Fruit fly (Drosophila melanogaster) whole organism, wandering third instar larva: ENCODE measurements around the gene CG42820.

Source experiments
- Abd-B ChIP-seq: fragments of >200 bp; optimal IDR thresholded peaks from 2 replicates; lab custom pipeline; 2017; ENCODE audit warnings: missing biosample characterization, missing genetic modification characterization
- CG32264 ChIP-seq: fragments of 200-800 bp; sonication (Bioruptor generic); optimal IDR thresholded peaks from 2 replicates; lab custom pipeline; 2016; ENCODE audit warnings: missing biosample characterization, missing genetic modification characterization
- CG9705 ChIP-seq: fragments of 200-800 bp; sonication (Bioruptor generic); optimal IDR thresholded peaks from 2 replicates; lab custom pipeline; 2018; ENCODE audit warnings: missing biosample characterization, mild to moderate bottlenecking, missing genetic modification characterization
- CrebA ChIP-seq: fragments of 200-800 bp; sonication (Bioruptor generic); optimal IDR thresholded peaks from 2 replicates; lab custom pipeline; 2016; ENCODE audit warnings: missing biosample characterization, mild to moderate bottlenecking, missing genetic modification characterization, borderline replicate concordance
- Dfd ChIP-seq: fragments of >200 bp; optimal IDR thresholded peaks from 2 replicates; lab custom pipeline; 2017; ENCODE audit warnings: missing biosample characterization, missing genetic modification characterization
- Dif ChIP-seq: fragments of 200-275, 200-300 bp; sonication (Bioruptor generic); optimal IDR thresholded peaks from 2 replicates; lab custom pipeline; 2018; ENCODE audit warnings: missing biosample characterization, missing genetic modification characterization; ENCODE audit not compliant: partially characterized antibody
- GATAd ChIP-seq: sonication (Bioruptor generic); optimal IDR thresholded peaks from 2 replicates; lab custom pipeline; 2016; ENCODE audit warnings: missing biosample characterization, missing genetic modification characterization
- HLH106 ChIP-seq: fragments of 200-800 bp; optimal IDR thresholded peaks from 3 replicates; lab custom pipeline; 2019; ENCODE audit warnings: missing biosample characterization, mild to moderate bottlenecking, missing genetic modification characterization, moderate library complexity
- Hnf4 ChIP-seq: fragments of 200-800 bp; sonication (Bioruptor generic); optimal IDR thresholded peaks from 2 replicates; lab custom pipeline; 2016; ENCODE audit warnings: missing biosample characterization, mild to moderate bottlenecking, missing genetic modification characterization
- Hr78 ChIP-seq: fragments of >200 bp; optimal IDR thresholded peaks from 2 replicates; lab custom pipeline; 2017; ENCODE audit warnings: missing biosample characterization, missing genetic modification characterization
- Hr83 ChIP-seq: fragments of 200-300 bp; sonication (Bioruptor generic); optimal IDR thresholded peaks from 2 replicates; lab custom pipeline; 2016; ENCODE audit warnings: missing biosample characterization, mild to moderate bottlenecking, missing genetic modification characterization, moderate library complexity; ENCODE audit not compliant: poor library complexity, severe bottlenecking
- Jra ChIP-seq: sonication (Bioruptor generic); optimal IDR thresholded peaks from 2 replicates; lab custom pipeline; 2016; ENCODE audit warnings: missing biosample characterization, missing genetic modification characterization
- Mio ChIP-seq: sonication (Bioruptor generic); optimal IDR thresholded peaks from 2 replicates; lab custom pipeline; 2016; ENCODE audit warnings: missing biosample characterization, missing genetic modification characterization
- Myc ChIP-seq: fragments of >200 bp; optimal IDR thresholded peaks from 2 replicates; lab custom pipeline; 2017
- N ChIP-seq: fragments of >200 bp; optimal IDR thresholded peaks from 2 replicates; lab custom pipeline; 2018; ENCODE audit warnings: missing biosample characterization, missing external identifiers, missing genetic modification characterization
- OdsH ChIP-seq: fragments of 200-800 bp; sonication (Bioruptor generic); optimal IDR thresholded peaks from 2 replicates; lab custom pipeline; 2016; ENCODE audit warnings: missing biosample characterization, mild to moderate bottlenecking, missing genetic modification characterization
- Rel ChIP-seq, 2 experiments: fragments of 200-800 bp; sonication (Bioruptor generic) in 1 of 2; optimal IDR thresholded peaks; 2 replicates in 1 of 2; 3 replicates in 1 of 2; lab custom pipeline; 2016 to 2019; ENCODE audit warnings: mild to moderate bottlenecking in 2 of 2, missing biosample characterization in 2 of 2, missing genetic modification characterization in 2 of 2, moderate library complexity in 1 of 2
- Sp1 ChIP-seq: fragments of 200-800 bp; sonication (Bioruptor generic); optimal IDR thresholded peaks from 3 replicates; lab custom pipeline; 2019; ENCODE audit warnings: missing biosample characterization, mild to moderate bottlenecking, missing genetic modification characterization, moderate library complexity
- Vsx2 ChIP-seq: fragments of 200-300, 225-300 bp; sonication (Bioruptor generic); optimal IDR thresholded peaks from 2 replicates; lab custom pipeline; 2018; ENCODE audit warnings: missing biosample characterization, missing genetic modification characterization; ENCODE audit not compliant: partially characterized antibody
- br ChIP-seq: fragments of 200-800 bp; sonication (Bioruptor generic); optimal IDR thresholded peaks from 2 replicates; lab custom pipeline; 2016; ENCODE audit warnings: missing biosample characterization, missing genetic modification characterization
- brk ChIP-seq: fragments of 200-800 bp; sonication (Bioruptor generic); optimal IDR thresholded peaks from 2 replicates; lab custom pipeline; 2016; ENCODE audit warnings: missing biosample characterization, mild to moderate bottlenecking, missing genetic modification characterization
- dl ChIP-seq, 2 experiments: fragments of 175-275, 200-275 bp in 1 of 2; fragments of 200-275 bp in 1 of 2; sonication (Bioruptor generic); optimal IDR thresholded peaks; lab custom pipeline; 2018; ENCODE audit warnings: mild to moderate bottlenecking in 2 of 2, missing biosample characterization in 2 of 2, missing genetic modification characterization in 2 of 2, moderate library complexity in 2 of 2; ENCODE audit not compliant: partially characterized antibody in 2 of 2, insufficient read depth in 1 of 2
- dmrt93B ChIP-seq: fragments of 200-800 bp; sonication (Bioruptor generic); optimal IDR thresholded peaks from 2 replicates; lab custom pipeline; 2018; ENCODE audit warnings: missing biosample characterization, mild to moderate bottlenecking, missing genetic modification characterization
- dsf ChIP-seq: sonication (Bioruptor generic); optimal IDR thresholded peaks from 2 replicates; lab custom pipeline; 2016; ENCODE audit warnings: missing biosample characterization, missing genetic modification characterization, borderline replicate concordance
- ey ChIP-seq: fragments of 200-800 bp; sonication (Bioruptor generic); optimal IDR thresholded peaks from 2 replicates; lab custom pipeline; 2016; ENCODE audit warnings: missing biosample characterization, missing genetic modification characterization
- foxo ChIP-seq, 2 experiments: fragments of 200-800 bp; sonication (Bioruptor generic); optimal IDR thresholded peaks; 2 replicates in 1 of 2; 3 replicates in 1 of 2; lab custom pipeline; 2016 to 2017; ENCODE audit warnings: missing biosample characterization in 2 of 2, missing genetic modification characterization in 2 of 2
- fru ChIP-seq: fragments of 200-800 bp; sonication (Bioruptor generic); optimal IDR thresholded peaks from 3 replicates; lab custom pipeline; 2016; ENCODE audit warnings: missing biosample characterization, mild to moderate bottlenecking, missing genetic modification characterization
- h ChIP-seq: fragments of 200-800 bp; sonication (Bioruptor generic); optimal IDR thresholded peaks from 3 replicates; lab custom pipeline; 2016; ENCODE audit warnings: missing biosample characterization, mild to moderate bottlenecking, missing genetic modification characterization
- jim ChIP-seq: fragments of 175-275, 200-325 bp; sonication (Bioruptor generic); optimal IDR thresholded peaks from 2 replicates; lab custom pipeline; 2016; ENCODE audit warnings: missing biosample characterization, mild to moderate bottlenecking, missing genetic modification characterization
- lola ChIP-seq: fragments of >200 bp; optimal IDR thresholded peaks from 2 replicates; lab custom pipeline; 2017; ENCODE audit warnings: missing biosample characterization, missing genetic modification characterization
- pan ChIP-seq: fragments of >200 bp; optimal IDR thresholded peaks from 2 replicates; lab custom pipeline; 2017
- psq ChIP-seq: fragments of 200-800 bp; sonication (Bioruptor generic); optimal IDR thresholded peaks from 3 replicates; lab custom pipeline; 2017; ENCODE audit warnings: missing biosample characterization, mild to moderate bottlenecking, missing genetic modification characterization, moderate library complexity
- rgr ChIP-seq: fragments of 200-800 bp; sonication (Bioruptor generic); optimal IDR thresholded peaks from 3 replicates; lab custom pipeline; 2016; ENCODE audit warnings: missing biosample characterization, mild to moderate bottlenecking, missing genetic modification characterization
- sage ChIP-seq: fragments of 200-800 bp; sonication (Bioruptor generic); optimal IDR thresholded peaks from 2 replicates; lab custom pipeline; 2016; ENCODE audit warnings: missing biosample characterization, mild to moderate bottlenecking, missing genetic modification characterization
- sv ChIP-seq: fragments of 200-800 bp; sonication (Bioruptor generic); optimal IDR thresholded peaks from 3 replicates; lab custom pipeline; 2016; ENCODE audit warnings: missing biosample characterization, missing genetic modification characterization
- tai ChIP-seq: sonication (Bioruptor generic); optimal IDR thresholded peaks from 2 replicates; lab custom pipeline; 2016; ENCODE audit warnings: missing biosample characterization, missing genetic modification characterization
- usp ChIP-seq: fragments of >200 bp; optimal IDR thresholded peaks from 2 replicates; lab custom pipeline; 2017; ENCODE audit warnings: missing biosample characterization, missing genetic modification characterization
- woc ChIP-seq: sonication (Bioruptor generic); optimal IDR thresholded peaks from 2 replicates; lab custom pipeline; 2016; ENCODE audit warnings: missing biosample characterization, mild to moderate bottlenecking, missing genetic modification characterization

The CG42820 gene

dm6 chr2L:8418113-8418885 lies 26.1 kb upstream of the CG42820 start:
- no peak for TF ChIP-seq Jra
- no peak for TF ChIP-seq h (GFP tag; lab: Kevin White, UChicago)
- no peak for TF ChIP-seq psq (GFP tag; lab: Kevin White, UChicago)
- no peak for TF ChIP-seq Dif (GFP tag; lab: Kevin White, UChicago)
- no peak for TF ChIP-seq dmrt93B (GFP tag; lab: Kevin White, UChicago)
- no peak for TF ChIP-seq GATAd (GFP tag; lab: Kevin White, UChicago)
- no peak for TF ChIP-seq CG32264 (GFP tag; lab: Kevin White, UChicago)
- TF ChIP-seq rgr = no peak
- TF ChIP-seq Hr78 (GFP tag; lab: Kevin White, UChicago) = no peak
- no peak for TF ChIP-seq OdsH (GFP tag; lab: Kevin White, UChicago)
- TF ChIP-seq Dfd (GFP tag; lab: Kevin White, UChicago) = no peak
- no peak for TF ChIP-seq br (GFP tag; lab: Kevin White, UChicago)
- TF ChIP-seq HLH106 (tag; lab: Kevin White, UChicago) = no peak
- TF ChIP-seq N (GFP tag; lab: Kevin White, UChicago) = no peak
- no peak for TF ChIP-seq Mio (GFP tag; lab: Kevin White, UChicago)
- TF ChIP-seq Hnf4 (GFP tag; lab: Kevin White, UChicago) = no peak
- no peak for TF ChIP-seq Myc
- no peak for TF ChIP-seq CrebA (GFP tag; lab: Kevin White, UChicago)
- TF ChIP-seq CG9705 (GFP tag; lab: Kevin White, UChicago) = no peak
- no peak for TF ChIP-seq tai (GFP tag; lab: Kevin White, UChicago)

- TF ChIP-seq HLH106 (tag; lab: Kevin White, UChicago) (peak; percentile 5), pan (no peak), Dif (GFP tag; lab: Kevin White, UChicago) (no peak), psq (GFP tag; lab: Kevin White, UChicago) (no peak), Mio (GFP tag; lab: Kevin White, UChicago) (no peak), Jra (no peak), Abd-B (GFP tag; lab: Kevin White, UChicago) (no peak), woc (no peak), sv (GFP tag; lab: Kevin White, UChicago) (no peak), h (GFP tag; lab: Kevin White, UChicago) (peak; percentile 12), brk (GFP tag; lab: Kevin White, UChicago) (no peak), CG9705 (GFP tag; lab: Kevin White, UChicago) (no peak), Dfd (GFP tag; lab: Kevin White, UChicago) (no peak), CG32264 (GFP tag; lab: Kevin White, UChicago) (no peak), br (GFP tag; lab: Kevin White, UChicago) (no peak), rgr (peak; percentile 26), ey (GFP tag; lab: Kevin White, UChicago) (no peak), dsf (GFP tag; lab: Kevin White, UChicago) (no peak), tai (GFP tag; lab: Kevin White, UChicago) (no peak), Hr83 (GFP tag; lab: Kevin White, UChicago) (peak; percentile 11), sage (GFP tag; lab: Kevin White, UChicago) (no peak), CrebA (GFP tag; lab: Kevin White, UChicago) (no peak), usp (GFP tag; lab: Kevin White, UChicago) (no peak), lola (GFP tag; lab: Kevin White, UChicago) (no peak), Hnf4 (GFP tag; lab: Kevin White, UChicago) (peak; percentile 6), Sp1 (GFP tag; lab: Kevin White, UChicago) (peak; percentile 21), N (GFP tag; lab: Kevin White, UChicago) (no peak), dmrt93B (GFP tag; lab: Kevin White, UChicago) (no peak), fru (GFP tag; lab: Kevin White, UChicago) (no peak), Myc (no peak), Vsx2 (no peak), GATAd (GFP tag; lab: Kevin White, UChicago) (no peak), foxo (GFP tag; optimal IDR thresholded peaks at IDR 0.05; lab: Kevin White, UChicago) (peak in 1 of 2 experiments; percentile 5), Rel (GFP tag; optimal IDR thresholded peaks at IDR 0.05; lab: Kevin White, UChicago) (no peak), Rel (tag; optimal IDR thresholded peaks at IDR 0.05; lab: Kevin White, UChicago) (peak; percentile 48), OdsH (GFP tag; lab: Kevin White, UChicago) (peak; percentile 41), Hr78 (GFP tag; lab: Kevin White, UChicago) (no peak), dl (GFP tag; optimal IDR thresholded peaks at IDR 0.05; lab: Kevin White, UChicago; ENCODE audit: insufficient read depth in 1 of 2, partially characterized antibody in 2 of 2) (no peak), jim (no peak)
Observed at dm6 chr2L:8417562-8417961, 25.4 kb upstream of the CG42820 start.
